Worm (Caenorhabditis elegans) whole organism, L4/young adult: ENCODE results near the gene Y105C5B.19.

Source experiments
- W03F9.2 ChIP-seq: fragments of 150-350 bp; optimal IDR thresholded peaks from 2 replicates; lab custom pipeline; 2014; ENCODE audit warnings: missing biosample characterization, missing genetic modification characterization
- dao-5 ChIP-seq: sonication (generic microtip); optimal IDR thresholded peaks from 2 replicates; lab custom pipeline; 2016; ENCODE audit warnings: missing genotype, missing genetic modification characterization, moderate library complexity, missing compliant biosample characterization
- him-1 ChIP-seq: sonication (generic microtip); optimal IDR thresholded peaks from 2 replicates; lab custom pipeline; 2016; ENCODE audit warnings: missing genotype, missing genetic modification reagents, missing genetic modification characterization, missing compliant biosample characterization

Y105C5B.19 gene

ce11 chrIV:15962219-15962762, 21.5 kb downstream of the Y105C5B.19 start, which contains the start of gene lgc-19:
TSS of gene lgc-19 (minus strand) at chrIV:15962712.
- no peak for TF ChIP-seq him-1 (tag; lab: Kevin White, UChicago)
- TF ChIP-seq dao-5 (tag; lab: Kevin White, UChicago): no peak
- no peak for TF ChIP-seq W03F9.2 (tag; lab: Kevin White, UChicago)

- TF ChIP-seq him-1 (tag; lab: Kevin White, UChicago): no peak
- TF ChIP-seq W03F9.2 (tag; lab: Kevin White, UChicago): no peak
- no peak for TF ChIP-seq dao-5 (tag; lab: Kevin White, UChicago)
Measured at ce11 chrIV:15961069-15961468, 22.7 kb downstream of the Y105C5B.19 start.

ce11 chrIV:15955349-15955748, 28.4 kb downstream of the Y105C5B.19 start:
- no peak for TF ChIP-seq dao-5 (tag; lab: Kevin White, UChicago)
- TF ChIP-seq W03F9.2 (tag; lab: Kevin White, UChicago): no peak
- TF ChIP-seq him-1 (tag; lab: Kevin White, UChicago): no peak

- no peak for TF ChIP-seq him-1 (tag; lab: Kevin White, UChicago)
- TF ChIP-seq dao-5 (tag; lab: Kevin White, UChicago): no peak
- no peak for TF ChIP-seq W03F9.2 (tag; lab: Kevin White, UChicago)
Measured at ce11 chrIV:15953689-15954088, 30.1 kb downstream of the Y105C5B.19 start.

ce11 chrIV:15951640-15952039, 32.1 kb downstream of the Y105C5B.19 start, which contains the start of gene Y105C5B.15:
TSS of gene Y105C5B.15 (plus strand) at chrIV:15951936.
- no peak for TF ChIP-seq dao-5 (tag; lab: Kevin White, UChicago)
- no peak for TF ChIP-seq W03F9.2 (tag; lab: Kevin White, UChicago)
- TF ChIP-seq him-1 (tag; lab: Kevin White, UChicago): no peak

ce11 chrIV:15950838-15951581, 32.8 kb downstream of the Y105C5B.19 start, which contains the start of gene ifas-3:
TSS of gene ifas-3 (minus strand) at chrIV:15950888.
- TF ChIP-seq W03F9.2 (tag; lab: Kevin White, UChicago) (no peak), him-1 (tag; lab: Kevin White, UChicago) (no peak), dao-5 (tag; lab: Kevin White, UChicago) (no peak)

ce11 chrIV:15949995-15950394, 33.8 kb downstream of the Y105C5B.19 start:
- TF ChIP-seq him-1 (tag; lab: Kevin White, UChicago) (no peak), W03F9.2 (tag; lab: Kevin White, UChicago) (no peak), dao-5 (tag; lab: Kevin White, UChicago) (no peak)

ce11 chrIV:15946507-15946906, 37.3 kb downstream of the Y105C5B.19 start, which contains the start of gene skr-10:
TSS of gene skr-10 (plus strand) at chrIV:15946807.
- no peak for TF ChIP-seq dao-5 (tag; lab: Kevin White, UChicago)
- no peak for TF ChIP-seq him-1 (tag; lab: Kevin White, UChicago)
- TF ChIP-seq W03F9.2 (tag; lab: Kevin White, UChicago): no peak

- TF ChIP-seq him-1 (tag; lab: Kevin White, UChicago) (no peak), W03F9.2 (tag; lab: Kevin White, UChicago) (no peak), dao-5 (tag; lab: Kevin White, UChicago) (no peak)
Measured at ce11 chrIV:15941403-15941802, 42.4 kb downstream of the Y105C5B.19 start, which contains the start of gene Y105C5B.11. TSS of gene Y105C5B.11 (minus strand) at chrIV:15941503.

ce11 chrIV:15940811-15941210, 43.0 kb downstream of the Y105C5B.19 start:
- TF ChIP-seq dao-5 (tag; lab: Kevin White, UChicago) (no peak), him-1 (tag; lab: Kevin White, UChicago) (no peak), W03F9.2 (tag; lab: Kevin White, UChicago) (no peak)

ce11 chrIV:15938471-15938870, 45.3 kb downstream of the Y105C5B.19 start:
- TF ChIP-seq W03F9.2 (tag; lab: Kevin White, UChicago) (no peak), dao-5 (tag; lab: Kevin White, UChicago) (no peak), him-1 (tag; lab: Kevin White, UChicago) (no peak)

ce11 chrIV:15937088-15937487, 46.7 kb downstream of the Y105C5B.19 start:
- TF ChIP-seq dao-5 (tag; lab: Kevin White, UChicago) (no peak), W03F9.2 (tag; lab: Kevin White, UChicago) (no peak), him-1 (tag; lab: Kevin White, UChicago) (no peak)

- TF ChIP-seq W03F9.2 (tag; lab: Kevin White, UChicago) (no peak), dao-5 (tag; lab: Kevin White, UChicago) (no peak), him-1 (tag; lab: Kevin White, UChicago) (no peak)
Measured at ce11 chrIV:15933814-15934213, 50.0 kb downstream of the Y105C5B.19 start, which contains the start of gene srv-16. TSS of gene srv-16 (minus strand) at chrIV:15933914.
